Fruit fly (Drosophila melanogaster) whole organism, prepupa: ENCODE data around the gene CG14511.

Experiments used
- Blimp-1 ChIP-seq: fragments of 200-800 bp; sonication (Bioruptor generic); optimal IDR thresholded peaks from 3 replicates; lab custom pipeline; 2017; ENCODE audit warnings: missing biosample characterization, missing genetic modification characterization, mild to moderate bottlenecking, moderate library complexity, missing genetic modification reagents
- CG11294 ChIP-seq: fragments of 200-800 bp; sonication (Bioruptor generic); IDR thresholded peaks from 2 replicates; pipeline ENCODE4 v1.3.6; 2022; ENCODE audit warnings: missing biosample characterization, missing genetic modification characterization
- CG11762 ChIP-seq: fragments of 200-800 bp; sonication (Bioruptor generic); optimal IDR thresholded peaks from 3 replicates; lab custom pipeline; 2016; ENCODE audit warnings: missing biosample characterization, missing genetic modification characterization; ENCODE audit not compliant: insufficient read depth
- CG11902 ChIP-seq: fragments of 200-800 bp; sonication (Bioruptor generic); optimal IDR thresholded peaks from 3 replicates; lab custom pipeline; 2016; ENCODE audit warnings: missing biosample characterization, missing genetic modification characterization
- CG15336 ChIP-seq: fragments of 200-800 bp; sonication (Bioruptor generic); IDR thresholded peaks from 2 replicates; pipeline ENCODE4 v1.3.6; 2022; ENCODE audit warnings: missing biosample characterization, missing genetic modification characterization
- CG1621 ChIP-seq: fragments of 200-800 bp; sonication (Bioruptor generic); optimal IDR thresholded peaks from 3 replicates; lab custom pipeline; 2018; ENCODE audit warnings: missing biosample characterization, mild to moderate bottlenecking, missing genetic modification characterization
- CG3032 ChIP-seq: fragments of 200-800 bp; optimal IDR thresholded peaks from 2 replicates; lab custom pipeline; 2019; ENCODE audit warnings: missing biosample characterization, mild to moderate bottlenecking, missing genetic modification characterization, moderate library complexity
- CG31627 ChIP-seq: fragments of 200-800 bp; sonication (Bioruptor generic); optimal IDR thresholded peaks from 3 replicates; lab custom pipeline; 2016; ENCODE audit warnings: missing biosample characterization, missing genetic modification characterization
- CG32006 ChIP-seq: fragments of 200-800 bp; sonication (Bioruptor generic); optimal IDR thresholded peaks from 3 replicates; lab custom pipeline; 2017; ENCODE audit warnings: missing biosample characterization, mild to moderate bottlenecking, missing genetic modification characterization
- CG34406 ChIP-seq: fragments of 200-800 bp; sonication (Bioruptor generic); optimal IDR thresholded peaks from 3 replicates; lab custom pipeline; 2016; ENCODE audit warnings: missing biosample characterization, missing genetic modification characterization
- CG3919 ChIP-seq: fragments of 200-800 bp; sonication (Bioruptor generic); optimal IDR thresholded peaks from 3 replicates; lab custom pipeline; 2016; ENCODE audit warnings: missing biosample characterization, missing genetic modification characterization
- CG4318 ChIP-seq: fragments of 200-800 bp; sonication (Bioruptor generic); optimal IDR thresholded peaks from 3 replicates; lab custom pipeline; 2017; ENCODE audit warnings: missing biosample characterization, mild to moderate bottlenecking, missing genetic modification characterization
- CG6163 ChIP-seq: fragments of 200-800 bp; sonication (Bioruptor generic); IDR thresholded peaks from 3 replicates; pipeline ENCODE4 v1.3.6; 2022; ENCODE audit warnings: missing biosample characterization, missing genetic modification characterization
- CG6276 ChIP-seq: fragments of 200-800 bp; sonication (Bioruptor generic); optimal IDR thresholded peaks from 2 replicates; lab custom pipeline; 2017; ENCODE audit warnings: missing biosample characterization, mild to moderate bottlenecking, missing genetic modification characterization
- CG6792 ChIP-seq: fragments of 200-800 bp; sonication (Bioruptor generic); optimal IDR thresholded peaks from 3 replicates; lab custom pipeline; 2016; ENCODE audit warnings: missing biosample characterization, missing genetic modification characterization
- CG6808 ChIP-seq: fragments of 200-800 bp; sonication (Bioruptor generic); optimal IDR thresholded peaks from 3 replicates; lab custom pipeline; 2017; ENCODE audit warnings: missing biosample characterization, missing genetic modification characterization, mild to moderate bottlenecking, moderate library complexity, missing genetic modification reagents
- CG7368 ChIP-seq: fragments of 200-800 bp; sonication (Bioruptor generic); optimal IDR thresholded peaks from 3 replicates; lab custom pipeline; 2016; ENCODE audit warnings: missing biosample characterization, missing genetic modification characterization
- CG8319 ChIP-seq: fragments of 200-800 bp; sonication (Bioruptor generic); optimal IDR thresholded peaks from 3 replicates; lab custom pipeline; 2016; ENCODE audit warnings: missing biosample characterization, missing genetic modification characterization
- CG8632 ChIP-seq: fragments of 200-800 bp; sonication (Bioruptor generic); optimal IDR thresholded peaks from 3 replicates; lab custom pipeline; 2016; ENCODE audit warnings: missing biosample characterization, missing genetic modification characterization
- Eip75B ChIP-seq: fragments of 200-800 bp; sonication (Bioruptor generic); optimal IDR thresholded peaks from 3 replicates; lab custom pipeline; 2016; ENCODE audit warnings: missing biosample characterization, missing genetic modification characterization
- Eip78C ChIP-seq: fragments of 200-800 bp; sonication (Bioruptor generic); peaks from one replicate; lab custom pipeline; 2016; ENCODE audit warnings: missing biosample characterization, missing genetic modification characterization
- Eip93F ChIP-seq: fragments of 200-800 bp; sonication (Bioruptor generic); optimal IDR thresholded peaks from 2 replicates; lab custom pipeline; 2016; ENCODE audit warnings: missing biosample characterization, mild to moderate bottlenecking, missing genetic modification characterization
- Ets21C ChIP-seq: fragments of 200-800 bp; sonication (Bioruptor generic); optimal IDR thresholded peaks from 3 replicates; lab custom pipeline; 2016; ENCODE audit warnings: missing biosample characterization, missing genetic modification characterization
- Ets96B ChIP-seq: fragments of 200-800 bp; optimal IDR thresholded peaks from 2 replicates; lab custom pipeline; 2019; ENCODE audit warnings: missing biosample characterization, mild to moderate bottlenecking, missing genetic modification characterization, moderate library complexity
- Gug ChIP-seq: fragments of 200-800 bp; sonication (Bioruptor generic); IDR thresholded peaks from 2 replicates; pipeline ENCODE4 v1.3.6; 2022; ENCODE audit warnings: missing biosample characterization, missing genetic modification characterization
- Hr38 ChIP-seq: sonication (Bioruptor generic); optimal IDR thresholded peaks from 2 replicates; lab custom pipeline; 2016; ENCODE audit warnings: missing biosample characterization, missing genetic modification characterization
- Hr39 ChIP-seq: fragments of 200-800 bp; sonication (Bioruptor generic); optimal IDR thresholded peaks from 2 replicates; lab custom pipeline; 2016; ENCODE audit warnings: missing biosample characterization, missing genetic modification characterization
- Hr4 ChIP-seq: fragments of 200-800 bp; sonication (Bioruptor generic); optimal IDR thresholded peaks from 3 replicates; lab custom pipeline; 2016; ENCODE audit warnings: missing biosample characterization, missing genetic modification characterization
- OdsH ChIP-seq: fragments of 200-800 bp; sonication (Bioruptor generic); optimal IDR thresholded peaks from 3 replicates; lab custom pipeline; 2016; ENCODE audit warnings: missing biosample characterization, missing genetic modification characterization
- Sox102F ChIP-seq: fragments of 200-800 bp; sonication (Bioruptor generic); optimal IDR thresholded peaks from 2 replicates; lab custom pipeline; 2016; ENCODE audit warnings: missing biosample characterization, mild to moderate bottlenecking, missing genetic modification characterization
- Sox14 ChIP-seq: fragments of 200-800 bp; sonication (Bioruptor generic); optimal IDR thresholded peaks from 3 replicates; lab custom pipeline; 2016; ENCODE audit warnings: missing biosample characterization, missing genetic modification characterization
- achi ChIP-seq: fragments of 200-800 bp; sonication (Bioruptor generic); optimal IDR thresholded peaks from 3 replicates; lab custom pipeline; 2016; ENCODE audit warnings: missing biosample characterization, missing genetic modification characterization
- cyc ChIP-seq: fragments of 200-800 bp; sonication (Bioruptor generic); optimal IDR thresholded peaks from 3 replicates; lab custom pipeline; 2016; ENCODE audit warnings: missing biosample characterization, missing genetic modification characterization
- dsx ChIP-seq: fragments of 200-800 bp; optimal IDR thresholded peaks from 3 replicates; lab custom pipeline; 2019; ENCODE audit warnings: missing biosample characterization, mild to moderate bottlenecking, missing genetic modification characterization, moderate library complexity; ENCODE audit not compliant: poor library complexity, severe bottlenecking
- eg ChIP-seq: fragments of 200-800 bp; sonication (Bioruptor generic); IDR thresholded peaks from 3 replicates; pipeline ENCODE4 v1.3.6; 2022; ENCODE audit warnings: missing biosample characterization, missing genetic modification characterization
- esn ChIP-seq: fragments of 200-800 bp; sonication (Bioruptor generic); optimal IDR thresholded peaks from 2 replicates; lab custom pipeline; 2016; ENCODE audit warnings: missing biosample characterization, mild to moderate bottlenecking, missing genetic modification characterization, moderate library complexity
- fd59A ChIP-seq: fragments of 200-800 bp; sonication (Bioruptor generic); optimal IDR thresholded peaks from 2 replicates; lab custom pipeline; 2017; ENCODE audit warnings: missing biosample characterization, mild to moderate bottlenecking, missing genetic modification characterization, missing genetic modification reagents
- fd85E ChIP-seq: fragments of 200-800 bp; sonication (Bioruptor generic); optimal IDR thresholded peaks from 3 replicates; lab custom pipeline; 2016; ENCODE audit warnings: missing biosample characterization, missing genetic modification characterization
- fkh ChIP-seq: fragments of 200-800 bp; sonication (Bioruptor generic); optimal IDR thresholded peaks from 3 replicates; lab custom pipeline; 2017; ENCODE audit warnings: missing biosample characterization, mild to moderate bottlenecking, missing genetic modification characterization, moderate library complexity
- lz ChIP-seq: fragments of 200-800 bp; sonication (Bioruptor generic); optimal IDR thresholded peaks from 3 replicates; lab custom pipeline; 2016; ENCODE audit warnings: missing biosample characterization, missing genetic modification characterization
- pdm3 ChIP-seq: fragments of 200-800 bp; sonication (Bioruptor generic); optimal IDR thresholded peaks from 3 replicates; lab custom pipeline; 2016; ENCODE audit warnings: missing biosample characterization, missing genetic modification characterization
- spab ChIP-seq: fragments of 200-800 bp; sonication (Bioruptor generic); optimal IDR thresholded peaks from 2 replicates; lab custom pipeline; 2017; ENCODE audit warnings: missing biosample characterization, mild to moderate bottlenecking, missing genetic modification characterization, missing genetic modification reagents
- ss ChIP-seq, 2 experiments: fragments of 200-800 bp; sonication (Bioruptor generic); optimal IDR thresholded peaks; 2 replicates in 1 of 2; 3 replicates in 1 of 2; lab custom pipeline; 2017 to 2018; ENCODE audit warnings: mild to moderate bottlenecking in 2 of 2, missing biosample characterization in 2 of 2, missing genetic modification characterization in 2 of 2, moderate library complexity in 1 of 2
- svp ChIP-seq: fragments of 200-800 bp; sonication (Bioruptor generic); peaks from one replicate; lab custom pipeline; 2016; ENCODE audit warnings: missing biosample characterization, missing genetic modification characterization
- topi ChIP-seq: fragments of 200-800 bp; sonication (Bioruptor generic); optimal IDR thresholded peaks from 3 replicates; lab custom pipeline; 2016; ENCODE audit warnings: missing biosample characterization, missing genetic modification characterization

Gene CG14511

DNA sequence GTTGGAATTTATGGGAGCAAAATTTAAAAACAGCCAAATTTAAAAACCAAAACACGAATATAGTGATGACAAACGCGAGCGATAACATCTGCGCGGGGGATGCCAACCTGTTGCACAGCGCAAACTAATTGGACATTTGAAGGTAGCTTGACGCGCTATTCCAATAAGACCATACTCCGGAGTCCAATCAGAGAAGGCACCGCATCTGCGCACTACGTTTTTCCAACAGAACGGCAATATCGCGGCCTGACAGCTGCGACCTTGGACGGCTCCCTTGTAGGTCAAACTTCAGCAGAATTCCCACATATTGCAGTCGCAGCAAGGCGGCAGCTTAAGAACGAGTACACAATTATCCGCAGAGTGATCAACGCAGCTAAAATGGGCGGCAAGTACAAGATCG is 1.4 kb upstream of the CG14511 start, which contains the start of the genes CG11882 and Pglym78:
CG11882 (minus strand) TSS at position 101 of the 400 bp plus-strand sequence.
Pglym78 (plus strand) TSS at position 177 of the 400 bp plus-strand sequence.
- TF ChIP-seq ss (GFP tag; optimal IDR thresholded peaks at IDR 0.05; lab: Kevin White, UChicago) (peak in 1 of 2 experiments; percentile 27), lz (GFP tag; lab: Kevin White, UChicago) (peak; percentile 9), CG6163 (GFP tag; lab: Robert Waterston, UW) (peak; percentile 57; the same call in 2 of the 3 replicates), topi (GFP tag; lab: Kevin White, UChicago) (no peak), fd85E (GFP tag; lab: Kevin White, UChicago) (no peak), Eip75B (GFP tag; lab: Kevin White, UChicago) (peak; percentile 80), Gug (GFP tag; lab: Robert Waterston, UW) (no peak), Sox14 (GFP tag; lab: Kevin White, UChicago) (peak; percentile 89), CG31627 (GFP tag; lab: Kevin White, UChicago) (peak; percentile 12), Sox102F (GFP tag; lab: Kevin White, UChicago) (no peak), esn (peak; percentile 33), achi (GFP tag; lab: Kevin White, UChicago) (peak; percentile 100), CG1621 (tag; lab: Kevin White, UChicago) (peak; percentile 93), svp (GFP tag; lab: Kevin White, UChicago) (peak; percentile 96), cyc (GFP tag; lab: Kevin White, UChicago) (peak; percentile 24), Eip78C (GFP tag; lab: Kevin White, UChicago) (peak; percentile 36), CG11902 (GFP tag; lab: Kevin White, UChicago) (no peak), Hr39 (GFP tag; lab: Kevin White, UChicago) (peak; percentile 94)

DNA sequence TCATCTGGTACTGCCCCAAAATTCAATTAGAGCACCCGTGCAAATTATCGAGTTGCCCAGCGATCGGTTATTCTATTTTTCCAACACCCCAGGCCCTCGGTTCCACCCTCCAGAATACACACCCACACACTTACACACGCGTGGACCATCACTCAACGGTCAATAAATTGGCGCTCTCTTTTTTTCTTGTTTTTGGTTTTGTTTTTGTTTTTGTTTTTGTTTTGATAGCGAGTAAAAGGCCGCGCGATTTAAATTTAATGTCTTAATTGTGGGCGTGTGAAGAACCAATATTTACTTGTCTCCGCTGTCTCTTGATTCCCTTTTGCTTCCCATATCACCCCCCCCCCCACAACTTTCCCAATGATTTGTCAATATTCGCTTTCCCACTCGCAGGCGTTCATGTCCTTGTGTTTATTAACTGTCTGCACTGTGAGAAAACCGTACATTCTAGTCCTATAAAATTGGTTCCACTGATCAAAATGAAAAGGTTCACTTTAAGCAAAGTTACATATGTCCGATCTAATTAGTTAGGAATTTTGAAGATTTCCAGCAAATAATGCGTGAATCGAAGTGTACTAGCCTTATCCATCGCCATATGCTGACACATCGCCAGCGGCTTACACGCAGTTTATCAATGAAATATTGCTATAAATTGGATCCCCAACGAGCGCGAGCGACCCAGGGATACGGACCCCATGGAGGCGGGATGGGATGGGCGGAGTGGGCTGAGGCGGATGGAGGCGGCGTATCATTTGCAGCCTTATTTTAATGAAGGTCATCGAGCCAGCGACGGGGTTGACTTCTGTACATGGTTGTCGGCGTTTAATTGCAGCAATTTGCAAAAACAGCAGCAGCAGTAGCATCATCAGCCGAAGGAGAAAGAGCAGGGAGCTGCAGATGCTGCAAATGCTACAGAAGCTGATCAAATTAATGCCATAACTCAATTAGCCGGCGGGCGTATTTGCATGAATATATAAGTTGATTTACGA is 6.6 kb downstream of the CG14511 start:
- TF ChIP-seq Blimp-1 (GFP tag; lab: Kevin White, UChicago) (no peak), CG4318 (GFP tag; lab: Kevin White, UChicago) (no peak), CG7368 (GFP tag; lab: Kevin White, UChicago) (peak; percentile 14), Hr38 (GFP tag; lab: Kevin White, UChicago) (no peak), achi (GFP tag; lab: Kevin White, UChicago) (peak; percentile 8), Ets21C (GFP tag; lab: Kevin White, UChicago) (no peak), Eip93F (GFP tag; lab: Kevin White, UChicago) (no peak), ss (GFP tag; optimal IDR thresholded peaks at IDR 0.05; lab: Kevin White, UChicago) (peak in 1 of 2 experiments; percentile 20), CG1621 (tag; lab: Kevin White, UChicago) (no peak), fkh (GFP tag; lab: Kevin White, UChicago) (peak; percentile 32), fd59A (no peak), CG34406 (GFP tag; lab: Kevin White, UChicago) (no peak), topi (GFP tag; lab: Kevin White, UChicago) (no peak), Sox14 (GFP tag; lab: Kevin White, UChicago) (no peak), CG15336 (GFP tag; lab: Robert Waterston, UW) (no peak), spab (GFP tag; lab: Kevin White, UChicago) (no peak), dsx (GFP tag; lab: Kevin White, UChicago) (peak; percentile 5), Eip78C (GFP tag; lab: Kevin White, UChicago) (peak; percentile 53), svp (GFP tag; lab: Kevin White, UChicago) (peak; percentile 92), CG32006 (GFP tag; lab: Kevin White, UChicago) (no peak), Hr4 (no peak), CG8319 (GFP tag; lab: Kevin White, UChicago) (no peak), Sox102F (GFP tag; lab: Kevin White, UChicago) (no peak), CG8632 (GFP tag; lab: Kevin White, UChicago) (no peak), CG3032 (tag; lab: Kevin White, UChicago) (no peak), CG6792 (GFP tag; lab: Kevin White, UChicago) (no peak), lz (GFP tag; lab: Kevin White, UChicago) (no peak), Ets96B (peak; percentile 36), CG6276 (GFP tag; lab: Kevin White, UChicago) (no peak), OdsH (GFP tag; lab: Kevin White, UChicago) (no peak), CG11762 (no peak), pdm3 (GFP tag; lab: Kevin White, UChicago) (no peak), eg (GFP tag; lab: Robert Waterston, UW) (no peak), CG6808 (GFP tag; lab: Kevin White, UChicago) (peak; percentile 29), CG6163 (GFP tag; lab: Robert Waterston, UW) (peak; percentile 37; the same call in 1 of the 3 replicates), CG3919 (GFP tag; lab: Kevin White, UChicago) (peak; percentile 29), CG11294 (GFP tag; lab: Robert Waterston, UW) (no peak), Hr39 (GFP tag; lab: Kevin White, UChicago) (no peak)
